Worm (Caenorhabditis elegans) whole organism, young adult: ENCODE data around the gene srd-34.

Experiments used
- B0336.3 ChIP-seq: fragments of 200-800 bp; sonication (Bioruptor generic); IDR thresholded peaks from 2 replicates; pipeline ENCODE4 v1.3.6; 2022; ENCODE audit warnings: missing genetic modification characterization, missing compliant biosample characterization
- C17E4.6 ChIP-seq: fragments of 200-800 bp; sonication (Bioruptor generic); IDR thresholded peaks from 2 replicates; pipeline ENCODE4 v1.3.6; 2022; ENCODE audit warnings: missing genetic modification reagents, missing genetic modification characterization, missing compliant biosample characterization
- T07F8.4 ChIP-seq: sonication (generic microtip); optimal IDR thresholded peaks from 2 replicates; lab custom pipeline; 2016; ENCODE audit warnings: mild to moderate bottlenecking, missing genetic modification characterization, moderate library complexity, missing compliant biosample characterization
- Y53F4B.3 ChIP-seq: fragments of 200-800 bp; sonication (Bioruptor generic); IDR thresholded peaks from 2 replicates; pipeline ENCODE4 v1.3.6; 2022; ENCODE audit warnings: missing genetic modification reagents, missing genetic modification characterization, missing compliant biosample characterization
- Y56A3A.18 ChIP-seq: fragments of 200-800 bp; sonication (Bioruptor generic); IDR thresholded peaks from 2 replicates; pipeline ENCODE4 v1.3.6; 2022; ENCODE audit warnings: missing genetic modification reagents, missing genetic modification characterization, missing compliant biosample characterization
- Y79H2A.3 ChIP-seq: fragments of 200-800 bp; sonication (Bioruptor generic); conservative IDR thresholded peaks from 2 replicates; pipeline ENCODE4 v1.3.6; 2022; ENCODE audit warnings: missing genetic modification reagents, missing genetic modification characterization, missing compliant biosample characterization
- ZK185.1 ChIP-seq: sonication (generic microtip); optimal IDR thresholded peaks from 2 replicates; lab custom pipeline; 2016; ENCODE audit warnings: mild to moderate bottlenecking, missing genetic modification characterization, missing compliant biosample characterization; ENCODE audit not compliant: poor library complexity, severe bottlenecking
- ama-1 ChIP-seq, 3 experiments: fragments of 150-350 bp in 1 of 3; sonication (generic microtip) in 2 of 3; optimal IDR thresholded peaks; 2 replicates each; lab custom pipeline; 2014 to 2018; ENCODE audit warnings: missing biosample characterization in 2 of 3, missing genetic modification characterization in 2 of 3, missing genetic modification reagents in 2 of 3
- aptf-3 ChIP-seq: fragments of 200-800 bp; sonication (Bioruptor generic); IDR thresholded peaks from 2 replicates; pipeline ENCODE4 v1.3.6; 2022; ENCODE audit warnings: missing genetic modification characterization, missing compliant biosample characterization
- athp-1 ChIP-seq: sonication (generic microtip); optimal IDR thresholded peaks from 2 replicates; lab custom pipeline; 2017; ENCODE audit warnings: mild to moderate bottlenecking, missing genetic modification characterization, missing compliant biosample characterization
- attf-5 ChIP-seq: fragments of 200-800 bp; sonication (Bioruptor generic); optimal IDR thresholded peaks from 2 replicates; lab custom pipeline; 2018; ENCODE audit warnings: mild to moderate bottlenecking, missing genetic modification characterization, missing compliant biosample characterization
- bed-1 ChIP-seq: fragments of 200-800 bp; sonication (Bioruptor generic); IDR thresholded peaks from 2 replicates; pipeline ENCODE4 v1.3.6; 2022; ENCODE audit warnings: missing genetic modification reagents, missing genetic modification characterization, missing compliant biosample characterization
- ccch-3 ChIP-seq: fragments of 200-800 bp; sonication (Bioruptor generic); optimal IDR thresholded peaks from 2 replicates; lab custom pipeline; 2018; ENCODE audit warnings: mild to moderate bottlenecking, missing genetic modification characterization, missing compliant biosample characterization
- cebp-2 ChIP-seq: fragments of 200-800 bp; sonication (Bioruptor generic); IDR thresholded peaks from 2 replicates; pipeline ENCODE4 v1.3.6; 2022; ENCODE audit warnings: missing genetic modification characterization, missing compliant biosample characterization
- ceh-58 ChIP-seq: fragments of 200-800 bp; sonication (Bioruptor generic); IDR thresholded peaks from 2 replicates; pipeline ENCODE4 v1.3.6; 2022; ENCODE audit warnings: missing genetic modification characterization, missing compliant biosample characterization
- ceh-79 ChIP-seq: sonication (generic microtip); optimal IDR thresholded peaks from 2 replicates; lab custom pipeline; 2017; ENCODE audit warnings: mild to moderate bottlenecking, missing genetic modification characterization, missing compliant biosample characterization
- ceh-91 ChIP-seq: fragments of 200-800 bp; sonication (Bioruptor generic); IDR thresholded peaks from 2 replicates; pipeline ENCODE4 v1.3.6; 2022; ENCODE audit warnings: missing genetic modification reagents, missing genetic modification characterization, missing compliant biosample characterization
- chd-7 ChIP-seq: sonication (generic microtip); optimal IDR thresholded peaks from 2 replicates; lab custom pipeline; 2016; ENCODE audit warnings: mild to moderate bottlenecking, missing genetic modification characterization, moderate library complexity, missing compliant biosample characterization
- efl-1 ChIP-seq: fragments of 150-350 bp; optimal IDR thresholded peaks from 2 replicates; lab custom pipeline; 2014; ENCODE audit warnings: missing biosample characterization, missing genetic modification reagents, missing genetic modification characterization
- egl-18 ChIP-seq: fragments of 200-800 bp; sonication (Bioruptor generic); IDR thresholded peaks from 2 replicates; pipeline ENCODE4 v1.3.6; 2022; ENCODE audit warnings: missing genetic modification reagents, missing genetic modification characterization, missing compliant biosample characterization
- ekl-4 ChIP-seq: fragments of 200-800 bp; sonication (Bioruptor generic); IDR thresholded peaks from 2 replicates; pipeline ENCODE4 v1.3.6; 2022; ENCODE audit warnings: missing genetic modification reagents, missing genetic modification characterization, missing compliant biosample characterization
- him-1 ChIP-seq: sonication (generic microtip); optimal IDR thresholded peaks from 2 replicates; lab custom pipeline; 2016; ENCODE audit warnings: missing genotype, missing genetic modification reagents, missing genetic modification characterization, missing compliant biosample characterization
- hlh-12 ChIP-seq: sonication (generic microtip); optimal IDR thresholded peaks from 2 replicates; lab custom pipeline; 2016; ENCODE audit warnings: missing genetic modification characterization, missing compliant biosample characterization
- hlh-26 ChIP-seq: fragments of 200-800 bp; sonication (Bioruptor generic); conservative IDR thresholded peaks from 2 replicates; pipeline ENCODE4 v1.3.6; 2022; ENCODE audit warnings: missing genetic modification reagents, missing genetic modification characterization, missing compliant biosample characterization
- hrde-1 ChIP-seq: sonication (generic microtip); optimal IDR thresholded peaks from 2 replicates; lab custom pipeline; 2016; ENCODE audit warnings: missing genetic modification characterization, mild to moderate bottlenecking, missing compliant biosample characterization, moderate library complexity, missing genotype, missing genetic modification reagents, borderline replicate concordance
- lin-35 ChIP-seq, 3 experiments: fragments of 150-350 bp in 2 of 3; sonication (generic microtip) in 1 of 3; optimal IDR thresholded peaks; 2 replicates each; lab custom pipeline; 2014 to 2018; ENCODE audit warnings: missing biosample characterization in 3 of 3, missing genetic modification characterization in 3 of 3, missing genetic modification reagents in 3 of 3
- lin-54 ChIP-seq: fragments of 200-800 bp; sonication (Bioruptor generic); optimal IDR thresholded peaks from 2 replicates; lab custom pipeline; 2018; ENCODE audit warnings: mild to moderate bottlenecking, missing genetic modification characterization, missing compliant biosample characterization
- lir-1 ChIP-seq: fragments of 200-800 bp; sonication (Bioruptor generic); conservative IDR thresholded peaks from 2 replicates; pipeline ENCODE4 v1.3.6; 2022; ENCODE audit warnings: missing genetic modification reagents, missing genetic modification characterization, missing compliant biosample characterization
- lsy-27 ChIP-seq: sonication (generic microtip); optimal IDR thresholded peaks from 2 replicates; lab custom pipeline; 2017; ENCODE audit warnings: missing genetic modification characterization, mild to moderate bottlenecking, missing compliant biosample characterization, antibody characterized with exemption, missing genotype, borderline replicate concordance; ENCODE audit not compliant: insufficient read depth
- madf-3 ChIP-seq: fragments of 200-800 bp; sonication (Bioruptor generic); IDR thresholded peaks from 2 replicates; pipeline ENCODE4 v1.3.6; 2022; ENCODE audit warnings: missing genetic modification reagents, missing genetic modification characterization, missing compliant biosample characterization
- mel-28 ChIP-seq: sonication (generic microtip); optimal IDR thresholded peaks from 2 replicates; lab custom pipeline; 2016; ENCODE audit warnings: borderline replicate concordance, mild to moderate bottlenecking, missing genetic modification characterization, missing compliant biosample characterization
- nfyb-1 ChIP-seq: fragments of 200-800 bp; sonication (Bioruptor generic); IDR thresholded peaks from 2 replicates; pipeline ENCODE4 v1.3.6; 2022; ENCODE audit warnings: missing genetic modification reagents, missing genetic modification characterization, missing compliant biosample characterization
- nhr-27 ChIP-seq: fragments of 200-800 bp; sonication (Bioruptor generic); optimal IDR thresholded peaks from 2 replicates; lab custom pipeline; 2018; ENCODE audit warnings: mild to moderate bottlenecking, missing genetic modification characterization, moderate library complexity, missing compliant biosample characterization
- nhr-80 ChIP-seq: sonication (generic microtip); optimal IDR thresholded peaks from 2 replicates; lab custom pipeline; 2016; ENCODE audit warnings: missing genetic modification characterization, missing compliant biosample characterization
- nhr-90 ChIP-seq: sonication (generic microtip); optimal IDR thresholded peaks from 2 replicates; lab custom pipeline; 2016; ENCODE audit warnings: missing genotype, mild to moderate bottlenecking, missing genetic modification characterization, missing compliant biosample characterization
- pbrm-1 ChIP-seq: fragments of 200-800 bp; sonication (Bioruptor generic); IDR thresholded peaks from 2 replicates; pipeline ENCODE4 v1.3.6; 2022; ENCODE audit warnings: missing genetic modification reagents, missing genetic modification characterization, missing compliant biosample characterization
- pha-4 ChIP-seq: fragments of 150-350 bp; sonication (generic microtip); optimal IDR thresholded peaks from 2 replicates; lab custom pipeline; 2014; ENCODE audit warnings: missing biosample characterization, missing genetic modification reagents, missing genetic modification characterization
- rcor-1 ChIP-seq: fragments of 200-800 bp; sonication (Bioruptor generic); IDR thresholded peaks from 2 replicates; pipeline ENCODE4 v1.3.6; 2022; ENCODE audit warnings: missing genetic modification reagents, missing genetic modification characterization, missing compliant biosample characterization
- repo-1 ChIP-seq: sonication (generic microtip); optimal IDR thresholded peaks from 2 replicates; lab custom pipeline; 2017; ENCODE audit warnings: mild to moderate bottlenecking, missing genetic modification characterization, missing compliant biosample characterization
- rpc-1 ChIP-seq, 2 experiments: fragments of 150-350 bp in 1 of 2; sonication (generic microtip) in 1 of 2; optimal IDR thresholded peaks; 2 replicates each; lab custom pipeline; 2014 to 2018; ENCODE audit warnings: missing biosample characterization in 1 of 2, missing genetic modification characterization in 1 of 2, missing genetic modification reagents in 1 of 2, missing genotype in 1 of 2
- sdz-38 ChIP-seq: sonication (generic microtip); optimal IDR thresholded peaks from 2 replicates; lab custom pipeline; 2016; ENCODE audit warnings: missing genotype, missing genetic modification characterization, missing compliant biosample characterization
- sea-2 ChIP-seq: fragments of 200-800 bp; sonication (Bioruptor generic); IDR thresholded peaks from 2 replicates; pipeline ENCODE4 v1.3.6; 2022; ENCODE audit warnings: missing genetic modification characterization, missing compliant biosample characterization
- snpc-3.4 ChIP-seq: sonication (generic microtip); optimal IDR thresholded peaks from 2 replicates; lab custom pipeline; 2017; ENCODE audit warnings: missing genetic modification characterization, mild to moderate bottlenecking, missing compliant biosample characterization, antibody characterized with exemption, moderate library complexity, missing genotype, missing genetic modification reagents
- sptf-2 ChIP-seq: fragments of 200-800 bp; sonication (Bioruptor generic); optimal IDR thresholded peaks from 2 replicates; lab custom pipeline; 2018; ENCODE audit warnings: mild to moderate bottlenecking, missing genetic modification characterization, missing compliant biosample characterization
- zfh-2 ChIP-seq: fragments of 200-800 bp; sonication (Bioruptor generic); conservative IDR thresholded peaks from 2 replicates; pipeline ENCODE4 v1.3.6; 2022; ENCODE audit warnings: missing genetic modification reagents, missing genetic modification characterization, missing compliant biosample characterization
- ztf-25 ChIP-seq: fragments of 200-800 bp; sonication (Bioruptor generic); IDR thresholded peaks from 2 replicates; pipeline ENCODE4 v1.3.6; 2022; ENCODE audit warnings: missing genetic modification reagents, missing genetic modification characterization, missing compliant biosample characterization
- ztf-28 ChIP-seq: fragments of 200-800 bp; sonication (Bioruptor generic); IDR thresholded peaks from 2 replicates; pipeline ENCODE4 v1.3.6; 2022; ENCODE audit warnings: missing genetic modification reagents, missing genetic modification characterization, missing compliant biosample characterization
- ztf-3 ChIP-seq: fragments of 200-800 bp; sonication (Bioruptor generic); optimal IDR thresholded peaks from 2 replicates; lab custom pipeline; 2018; ENCODE audit warnings: mild to moderate bottlenecking, missing genetic modification characterization, missing compliant biosample characterization

The srd-34 gene

ce11 chrV:10525902-10526301, 23.0 kb downstream of the srd-34 start, which contains the start of the genes C35A5.8 and hda-11:
C35A5.8 (minus strand) TSS chrV:10525908.
hda-11 (plus strand) TSS chrV:10526184.
- TF ChIP-seq lin-35 (GFP tag; optimal IDR thresholded peaks at IDR 0.05; lab: Kevin White, UChicago) (peak in 1 of 3 experiments; percentile 11), nfyb-1 (no peak), Y79H2A.3 (no peak), hlh-12 (no peak), efl-1 (GFP tag; lab: Kevin White, UChicago) (no peak), attf-5 (no peak), C17E4.6 (no peak), mel-28 (tag; lab: Kevin White, UChicago) (no peak), pha-4 (no peak), ceh-58 (no peak), sea-2 (GFP tag; lab: Robert Waterston, UW) (no peak), ceh-79 (peak; percentile 60), repo-1 (tag; lab: Kevin White, UChicago) (no peak), Y56A3A.18 (GFP tag; lab: Robert Waterston, UW) (no peak), nhr-90 (no peak), lsy-27 (tag; lab: Kevin White, UChicago) (no peak), ztf-3 (GFP tag; lab: Kevin White, UChicago) (no peak), athp-1 (no peak), nhr-27 (no peak), bed-1 (GFP tag; lab: Robert Waterston, UW) (no peak), chd-7 (tag; lab: Kevin White, UChicago) (no peak), lin-54 (GFP tag; lab: Kevin White, UChicago) (peak; percentile 42), madf-3 (peak; percentile 76; the same call in 1 of the 2 replicates), T07F8.4 (tag; lab: Kevin White, UChicago) (no peak), ccch-3 (GFP tag; lab: Kevin White, UChicago) (peak; percentile 43), hlh-26 (GFP tag; lab: Robert Waterston, UW) (no peak), nhr-80 (tag; lab: Kevin White, UChicago) (peak; percentile 36), ZK185.1 (tag; lab: Kevin White, UChicago) (peak; percentile 93), him-1 (tag; lab: Kevin White, UChicago) (peak; percentile 39), ama-1 (optimal IDR thresholded peaks at IDR 0.05; lab: Kevin White, UChicago) (no peak), ama-1 (GFP tag; optimal IDR thresholded peaks at IDR 0.05; lab: Kevin White, UChicago) (no peak), zfh-2 (no peak), hrde-1 (no peak), egl-18 (GFP tag; lab: Robert Waterston, UW) (no peak), cebp-2 (GFP tag; lab: Robert Waterston, UW) (no peak), sptf-2 (GFP tag; lab: Kevin White, UChicago) (no peak), rpc-1 (optimal IDR thresholded peaks at IDR 0.05; lab: Kevin White, UChicago) (no peak), rpc-1 (tag; optimal IDR thresholded peaks at IDR 0.05; lab: Kevin White, UChicago) (no peak), ceh-91 (peak; percentile 11; the same call in 1 of the 2 replicates), ztf-25 (GFP tag; lab: Robert Waterston, UW) (no peak), B0336.3 (GFP tag; lab: Robert Waterston, UW) (no peak), snpc-3.4 (tag; lab: Kevin White, UChicago) (no peak), Y53F4B.3 (GFP tag; lab: Robert Waterston, UW) (no peak), sdz-38 (tag; lab: Kevin White, UChicago) (peak; percentile 23), aptf-3 (GFP tag; lab: Robert Waterston, UW) (no peak), rcor-1 (peak; percentile 86), lir-1 (GFP tag; lab: Robert Waterston, UW) (peak; percentile 75), ekl-4 (GFP tag; lab: Robert Waterston, UW) (no peak), ztf-28 (GFP tag; lab: Robert Waterston, UW) (no peak), pbrm-1 (0 out of 2 replicates have a peak, but pooled peaks have one; percentile 22)
